Fruit fly (Drosophila melanogaster) whole organism: ENCODE results near the gene CG13982.

Source experiments
- CG8478 ChIP-seq: fragments of >200 bp; optimal IDR thresholded peaks from 2 replicates; lab custom pipeline; 2018; ENCODE audit warnings: inconsistent platforms
- pan ChIP-seq: fragments of >200 bp; optimal IDR thresholded peaks from 2 replicates; lab custom pipeline; 2017

- TF ChIP-seq CG8478 (lab: Kevin White, UChicago) (no peak), pan (lab: Kevin White, UChicago) (no peak)
These were observed 52.2 kb downstream of the CG13982 start for dm6 chr2L:6464270-6464669.
